Worm (Caenorhabditis elegans): Measurements from ENCODE around the gene F38B2.6.
A peak's percentile ranks its signal among the peaks of the same experiment; 100 is the strongest.

F38B2.6 gene

ce11 chrX:11268970-11269369 lies 12.1 kb downstream of the F38B2.6 start, which contains the start of gene C03A3.3:
C03A3.3 (minus strand) TSS chrX:11269070.
- no peak for TF ChIP-seq unc-86 (tag; optimal IDR thresholded peaks at IDR 0.05)
- no peak for TF ChIP-seq nhr-12 (tag; optimal IDR thresholded peaks at IDR 0.05)
- no peak for TF ChIP-seq lin-13 (GFP tag; optimal IDR thresholded peaks at IDR 0.05)
- TF ChIP-seq lsy-2 (tag; optimal IDR thresholded peaks at IDR 0.05): no peak
- TF ChIP-seq blmp-1 (tag; optimal IDR thresholded peaks at IDR 0.05): no peak
- TF ChIP-seq elt-2 (tag; optimal IDR thresholded peaks at IDR 0.05): no peak

- no peak for TF ChIP-seq lin-13 (GFP tag; optimal IDR thresholded peaks at IDR 0.05)
- TF ChIP-seq blmp-1 (tag; optimal IDR thresholded peaks at IDR 0.05): peak; percentile 14
- TF ChIP-seq sup-37 (GFP tag; optimal IDR thresholded peaks at IDR 0.05): no peak
These were observed 14.3 kb downstream of the F38B2.6 start, which contains the start of gene C03A3.9 for ce11 chrX:11266711-11267110. C03A3.9 (plus strand) TSS chrX:11267011.

ce11 chrX:11264715-11265114 lies 16.3 kb downstream of the F38B2.6 start:
- TF ChIP-seq lin-35 (GFP tag; optimal IDR thresholded peaks at IDR 0.05): peak in 1 of 2 experiments; percentile 32
- peak; percentile 71 for TF ChIP-seq elt-2 (tag; optimal IDR thresholded peaks at IDR 0.05)
- peak; percentile 20 for TF ChIP-seq lin-14 (GFP tag; optimal IDR thresholded peaks at IDR 0.05)
- no peak for TF ChIP-seq swsn-7 (tag; optimal IDR thresholded peaks at IDR 0.05)
- no peak for TF ChIP-seq ets-5 (GFP tag; IDR thresholded peaks at IDR 0.05)

ce11 chrX:11262319-11263074 lies 18.6 kb downstream of the F38B2.6 start, which contains the start of gene C03A3.2:
C03A3.2 (plus strand) TSS chrX:11262848.
- TF ChIP-seq snpc-4 (tag; optimal IDR thresholded peaks at IDR 0.05) (peak; percentile 39), efl-3 (GFP tag; optimal IDR thresholded peaks at IDR 0.05) (no peak), mef-2 (tag; optimal IDR thresholded peaks at IDR 0.05) (no peak), pqm-1 (tag; optimal IDR thresholded peaks at IDR 0.05) (no peak), isw-1 (GFP tag; IDR thresholded peaks at IDR 0.05) (peak; percentile 22; the same call in 1 of the 2 replicates), blmp-1 (tag; optimal IDR thresholded peaks at IDR 0.05) (peak; percentile 97), lin-35 (GFP tag; optimal IDR thresholded peaks at IDR 0.05) (peak; percentile 52 to 72), pag-3 (tag; optimal IDR thresholded peaks at IDR 0.05; ENCODE audit: borderline replicate concordance, insufficient read depth) (no peak), dsc-1 (tag; optimal IDR thresholded peaks at IDR 0.05) (peak; percentile 42), snu-23 (GFP tag; optimal IDR thresholded peaks at IDR 0.05) (peak; percentile 74), ceh-63 (GFP tag; optimal IDR thresholded peaks at IDR 0.05) (no peak), zag-1 (tag; optimal IDR thresholded peaks at IDR 0.05) (no peak), nhr-71 (tag; optimal IDR thresholded peaks at IDR 0.05) (peak; percentile 76), efl-1 (optimal IDR thresholded peaks at IDR 0.05) (peak; percentile 50 to 72), efl-1 (GFP tag; optimal IDR thresholded peaks at IDR 0.05 in 1 of 2) (peak; percentile 49 to 92), aha-1 (tag; optimal IDR thresholded peaks at IDR 0.05) (no peak), fos-1 (tag; optimal IDR thresholded peaks at IDR 0.05) (peak; percentile 67), pax-3 (tag; optimal IDR thresholded peaks at IDR 0.05) (no peak), sox-4 (tag; optimal IDR thresholded peaks at IDR 0.05) (no peak), lin-14 (GFP tag; optimal IDR thresholded peaks at IDR 0.05) (peak; percentile 96), tlp-1 (tag; optimal IDR thresholded peaks at IDR 0.05) (no peak), Y116A8C.19 (tag; optimal IDR thresholded peaks at IDR 0.05; ENCODE audit: borderline replicate concordance) (no peak), nhr-11 (tag; optimal IDR thresholded peaks at IDR 0.05) (no peak), ces-1 (GFP tag; optimal IDR thresholded peaks at IDR 0.05) (no peak), elt-3 (tag; optimal IDR thresholded peaks at IDR 0.05) (peak in 1 of 6 experiments; percentile 55), nhr-85 (tag) (peak; percentile 71), fkh-4 (tag; optimal IDR thresholded peaks at IDR 0.05; ENCODE audit: borderline replicate concordance) (no peak), lin-13 (GFP tag; optimal IDR thresholded peaks at IDR 0.05) (peak; percentile 43), F16B12.6 (tag; optimal IDR thresholded peaks at IDR 0.05) (no peak), unc-98 (GFP tag; IDR thresholded peaks at IDR 0.05) (no peak), nhr-28 (tag; optimal IDR thresholded peaks at IDR 0.05) (no peak), zip-4 (GFP tag; optimal IDR thresholded peaks at IDR 0.05) (no peak), ceh-8 (GFP tag; optimal IDR thresholded peaks at IDR 0.05) (peak; percentile 10), unc-86 (tag; optimal IDR thresholded peaks at IDR 0.05) (peak; percentile 73), xbp-1 (tag; optimal IDR thresholded peaks at IDR 0.05) (peak; percentile 59), nhr-84 (tag; optimal IDR thresholded peaks at IDR 0.05) (no peak), egl-13 (tag; optimal IDR thresholded peaks at IDR 0.05) (peak; percentile 24), ama-1 (optimal IDR thresholded peaks at IDR 0.05) (no peak), C16A3.4 (tag; optimal IDR thresholded peaks at IDR 0.05) (peak; percentile 65)
